Worm (Caenorhabditis elegans) whole organism, young adult: ENCODE data around the gene srv-15.

Experiments used
- F52B5.7 ChIP-seq: sonication (generic microtip); optimal IDR thresholded peaks from 2 replicates; lab custom pipeline; 2016; ENCODE audit warnings: mild to moderate bottlenecking, missing genetic modification characterization, missing compliant biosample characterization
- nhr-27 ChIP-seq: fragments of 200-800 bp; sonication (Bioruptor generic); optimal IDR thresholded peaks from 2 replicates; lab custom pipeline; 2018; ENCODE audit warnings: mild to moderate bottlenecking, missing genetic modification characterization, moderate library complexity, missing compliant biosample characterization
- tbx-9 ChIP-seq: sonication (generic microtip); optimal IDR thresholded peaks from 2 replicates; lab custom pipeline; 2016; ENCODE audit warnings: borderline replicate concordance, missing genetic modification characterization, inconsistent platforms, missing compliant biosample characterization
- ztf-3 ChIP-seq: fragments of 200-800 bp; sonication (Bioruptor generic); optimal IDR thresholded peaks from 2 replicates; lab custom pipeline; 2018; ENCODE audit warnings: mild to moderate bottlenecking, missing genetic modification characterization, missing compliant biosample characterization

ce11 chrIV:15861499-15861898 is 44.9 kb upstream of the srv-15 start:
- TF ChIP-seq F52B5.7 (tag; lab: Kevin White, UChicago) (no peak), ztf-3 (GFP tag; lab: Kevin White, UChicago) (no peak), nhr-27 (tag; lab: Kevin White, UChicago) (no peak), tbx-9 (tag; lab: Kevin White, UChicago) (no peak)
